Worm (Caenorhabditis elegans) whole organism, L2 larva: ENCODE data around the gene C33D9.10.
A peak's percentile ranks its signal among the peaks of the same experiment; 100 is the strongest.

Experiments
- C34F6.9 ChIP-seq: fragments of 150-350 bp; optimal IDR thresholded peaks from 2 replicates; lab custom pipeline; 2014; ENCODE audit warnings: missing biosample characterization, missing genetic modification characterization
- F13H6.1 ChIP-seq: sonication (generic microtip); optimal IDR thresholded peaks from 2 replicates; lab custom pipeline; 2016; ENCODE audit warnings: missing genetic modification characterization, missing compliant biosample characterization
- R02D3.7 ChIP-seq: fragments of 150-350 bp; optimal IDR thresholded peaks from 2 replicates; lab custom pipeline; 2014; ENCODE audit warnings: missing biosample characterization, missing genetic modification characterization
- Y55F3AM.14 ChIP-seq: fragments of 200-800 bp; sonication (Bioruptor generic); optimal IDR thresholded peaks from 2 replicates; lab custom pipeline; 2018; ENCODE audit warnings: mild to moderate bottlenecking, missing genetic modification characterization, missing compliant biosample characterization
- ZK546.5 ChIP-seq: sonication (generic microtip); optimal IDR thresholded peaks from 2 replicates; lab custom pipeline; 2017; ENCODE audit warnings: missing biosample characterization, missing genetic modification characterization
- alr-1 ChIP-seq: fragments of 150-350 bp; optimal IDR thresholded peaks from 2 replicates; lab custom pipeline; 2014; ENCODE audit warnings: missing biosample characterization, missing genetic modification characterization
- aly-2 ChIP-seq: fragments of 150-350 bp; optimal IDR thresholded peaks from 2 replicates; lab custom pipeline; 2014; ENCODE audit warnings: missing biosample characterization, missing genetic modification characterization
- ama-1 ChIP-seq: fragments of 150-350 bp; optimal IDR thresholded peaks from 2 replicates; lab custom pipeline; 2018; ENCODE audit warnings: inconsistent platforms
- blmp-1 ChIP-seq: sonication (generic microtip); optimal IDR thresholded peaks from 2 replicates; lab custom pipeline; 2017; ENCODE audit warnings: missing genetic modification characterization, mild to moderate bottlenecking, missing compliant biosample characterization, antibody characterized with exemption, moderate library complexity; ENCODE audit not compliant: insufficient read depth
- ceh-16 ChIP-seq: fragments of 150-350 bp; optimal IDR thresholded peaks from 2 replicates; lab custom pipeline; 2014; ENCODE audit warnings: missing biosample characterization, missing genetic modification characterization
- crh-2 ChIP-seq: sonication (generic microtip); optimal IDR thresholded peaks from 2 replicates; lab custom pipeline; 2017; ENCODE audit warnings: missing biosample characterization, missing genetic modification characterization
- dmd-4 ChIP-seq: sonication (generic microtip); optimal IDR thresholded peaks from 2 replicates; lab custom pipeline; 2017; ENCODE audit warnings: missing biosample characterization, missing genetic modification characterization
- egl-27 ChIP-seq: sonication (generic microtip); optimal IDR thresholded peaks from 3 replicates; lab custom pipeline; 2017; ENCODE audit warnings: missing biosample characterization, missing genetic modification reagents, missing genetic modification characterization
- elt-1 ChIP-seq: fragments of 150-350 bp; optimal IDR thresholded peaks from 2 replicates; lab custom pipeline; 2014; ENCODE audit warnings: missing biosample characterization, missing genetic modification characterization
- fos-1 ChIP-seq: fragments of 150-350 bp; optimal IDR thresholded peaks from 2 replicates; lab custom pipeline; 2014; ENCODE audit warnings: missing biosample characterization, missing genetic modification characterization
- gmeb-1 ChIP-seq: fragments of 150-350 bp; optimal IDR thresholded peaks from 2 replicates; lab custom pipeline; 2014; ENCODE audit warnings: missing biosample characterization, missing genetic modification characterization
- lin-11 ChIP-seq: fragments of 150-350 bp; sonication (generic microtip); optimal IDR thresholded peaks from 2 replicates; lab custom pipeline; 2014; ENCODE audit warnings: missing biosample characterization, missing genetic modification characterization, inconsistent platforms, mixed read lengths
- lin-13 ChIP-seq: fragments of 150-350 bp; optimal IDR thresholded peaks from 2 replicates; lab custom pipeline; 2014; ENCODE audit warnings: missing biosample characterization, missing genetic modification reagents, missing genetic modification characterization
- lsy-2 ChIP-seq, 2 experiments: fragments of 150-350 bp in 1 of 2; sonication (generic microtip) in 1 of 2; optimal IDR thresholded peaks; 2 replicates each; lab custom pipeline; 2014 to 2017; ENCODE audit warnings: missing biosample characterization in 2 of 2, missing genetic modification characterization in 2 of 2
- mab-5 ChIP-seq: fragments of 150-350 bp; optimal IDR thresholded peaks from 2 replicates; lab custom pipeline; 2014; ENCODE audit warnings: missing biosample characterization, missing genetic modification characterization
- mbf-1 ChIP-seq: sonication (generic microtip); optimal IDR thresholded peaks from 2 replicates; lab custom pipeline; 2017; ENCODE audit warnings: missing biosample characterization, missing genetic modification characterization
- mdl-1 ChIP-seq, 2 experiments: fragments of 150-350 bp in 1 of 2; sonication (generic microtip) in 1 of 2; optimal IDR thresholded peaks; 2 replicates each; lab custom pipeline; 2017; ENCODE audit warnings: missing biosample characterization in 2 of 2, missing genetic modification characterization in 2 of 2
- nhr-11 ChIP-seq: fragments of 150-350 bp; optimal IDR thresholded peaks from 2 replicates; lab custom pipeline; 2014; ENCODE audit warnings: missing biosample characterization, missing genetic modification characterization
- nhr-12 ChIP-seq: fragments of 150-350 bp; optimal IDR thresholded peaks from 2 replicates; lab custom pipeline; 2014; ENCODE audit warnings: missing biosample characterization, missing genetic modification characterization
- nhr-129 ChIP-seq: fragments of 150-350 bp; optimal IDR thresholded peaks from 2 replicates; lab custom pipeline; 2014; ENCODE audit warnings: missing biosample characterization, missing genetic modification characterization
- nhr-21 ChIP-seq: fragments of 150-350 bp; optimal IDR thresholded peaks from 2 replicates; lab custom pipeline; 2014; ENCODE audit warnings: missing biosample characterization, missing genetic modification characterization
- nhr-23 ChIP-seq: fragments of 150-350 bp; optimal IDR thresholded peaks from 2 replicates; lab custom pipeline; 2014; ENCODE audit warnings: missing biosample characterization, missing genetic modification reagents, missing genetic modification characterization
- nhr-237 ChIP-seq: fragments of 150-350 bp; optimal IDR thresholded peaks from 2 replicates; lab custom pipeline; 2014; ENCODE audit warnings: missing biosample characterization, missing genetic modification characterization
- nhr-6 ChIP-seq: fragments of 150-350 bp; optimal IDR thresholded peaks from 2 replicates; lab custom pipeline; 2014; ENCODE audit warnings: missing biosample characterization, missing genetic modification characterization
- nhr-77 ChIP-seq: fragments of 150-350 bp; optimal IDR thresholded peaks from 2 replicates; lab custom pipeline; 2014; ENCODE audit warnings: missing biosample characterization, missing genetic modification characterization
- peb-1 ChIP-seq: fragments of 150-350 bp; optimal IDR thresholded peaks from 2 replicates; lab custom pipeline; 2014; ENCODE audit warnings: missing biosample characterization, missing genetic modification characterization
- sem-4 ChIP-seq: fragments of 150-350 bp; optimal IDR thresholded peaks from 2 replicates; lab custom pipeline; 2014; ENCODE audit warnings: missing biosample characterization, missing genetic modification reagents, missing genetic modification characterization
- skn-1 ChIP-seq: sonication (generic microtip); optimal IDR thresholded peaks from 2 replicates; lab custom pipeline; 2017; ENCODE audit warnings: missing biosample characterization, missing genetic modification characterization
- sma-3 ChIP-seq: sonication (generic microtip); optimal IDR thresholded peaks from 2 replicates; lab custom pipeline; 2016; ENCODE audit warnings: missing genetic modification reagents, missing genetic modification characterization, missing compliant biosample characterization
- sma-9 ChIP-seq, 2 experiments: fragments of 150-350 bp in 1 of 2; sonication (generic microtip) in 1 of 2; optimal IDR thresholded peaks; 2 replicates each; lab custom pipeline; 2014 to 2016; ENCODE audit warnings: missing genetic modification characterization in 2 of 2, mild to moderate bottlenecking in 1 of 2, missing biosample characterization in 1 of 2, missing compliant biosample characterization in 1 of 2, missing genetic modification reagents in 1 of 2, moderate library complexity in 1 of 2
- snpc-4 ChIP-seq: fragments of 150-350 bp; optimal IDR thresholded peaks from 2 replicates; lab custom pipeline; 2014; ENCODE audit warnings: missing biosample characterization, missing genetic modification characterization
- unc-39 ChIP-seq: fragments of 150-350 bp; optimal IDR thresholded peaks from 2 replicates; lab custom pipeline; 2014; ENCODE audit warnings: missing biosample characterization, missing genetic modification characterization
- unc-55 ChIP-seq: fragments of 150-350 bp; sonication (generic microtip); optimal IDR thresholded peaks from 3 replicates; lab custom pipeline; 2014; ENCODE audit warnings: missing biosample characterization, missing genetic modification reagents, missing genetic modification characterization
- unc-62 ChIP-seq: fragments of 150-350 bp; optimal IDR thresholded peaks from 2 replicates; lab custom pipeline; 2014; ENCODE audit warnings: missing biosample characterization, missing genetic modification reagents, missing genetic modification characterization
- zag-1 ChIP-seq: fragments of 150-350 bp; optimal IDR thresholded peaks from 2 replicates; lab custom pipeline; 2014; ENCODE audit warnings: missing biosample characterization, missing genetic modification characterization
- ztf-1 ChIP-seq: fragments of 200-800 bp; sonication (Bioruptor generic); conservative IDR thresholded peaks from 2 replicates; pipeline ENCODE4 v1.3.6; 2022; ENCODE audit warnings: missing genetic modification characterization, missing compliant biosample characterization
- ztf-11 ChIP-seq: sonication (generic microtip); optimal IDR thresholded peaks from 2 replicates; lab custom pipeline; 2017; ENCODE audit warnings: missing biosample characterization, missing genetic modification characterization
- ztf-4 ChIP-seq: fragments of 150-350 bp; optimal IDR thresholded peaks from 2 replicates; lab custom pipeline; 2014; ENCODE audit warnings: missing biosample characterization, missing genetic modification characterization

C33D9.10 gene

DNA sequence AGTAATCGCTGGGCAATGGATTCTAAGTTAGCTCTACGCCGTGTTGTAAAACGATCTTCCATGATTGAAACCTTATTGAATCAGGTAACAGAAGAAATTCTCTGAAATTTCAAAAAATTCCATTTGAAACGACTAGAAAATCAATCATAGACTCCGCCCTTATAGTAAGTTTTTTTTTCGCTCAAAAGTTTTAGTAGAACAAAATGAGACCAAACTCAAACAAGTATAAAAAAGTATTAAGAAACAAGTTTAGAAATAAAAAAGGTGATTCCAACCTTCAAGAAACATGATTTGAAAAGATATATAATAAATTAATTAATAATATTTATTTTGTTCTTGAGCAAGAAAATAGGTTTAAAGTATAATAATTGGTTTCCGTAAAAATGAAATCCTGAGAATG, 9.9 kb downstream of the C33D9.10 start, which contains the start of gene C33D9.6:
TSS of gene C33D9.6 (minus strand) at position 101 of the 400 bp plus-strand sequence.
- no peak for TF ChIP-seq sma-3
- TF ChIP-seq blmp-1 (tag; lab: Kevin White, UChicago) = no peak
- no peak for TF ChIP-seq C34F6.9
- TF ChIP-seq ztf-1 (GFP tag; lab: Robert Waterston, UW) = no peak
- no peak for TF ChIP-seq nhr-23 (tag; lab: Kevin White, UChicago)
- no peak for TF ChIP-seq gmeb-1 (tag; lab: Kevin White, UChicago)
- TF ChIP-seq lin-13 (GFP tag; lab: Kevin White, UChicago) = no peak
- TF ChIP-seq unc-39 (tag; lab: Kevin White, UChicago) = no peak
- TF ChIP-seq ama-1 (lab: Kevin White, UChicago) = no peak

DNA sequence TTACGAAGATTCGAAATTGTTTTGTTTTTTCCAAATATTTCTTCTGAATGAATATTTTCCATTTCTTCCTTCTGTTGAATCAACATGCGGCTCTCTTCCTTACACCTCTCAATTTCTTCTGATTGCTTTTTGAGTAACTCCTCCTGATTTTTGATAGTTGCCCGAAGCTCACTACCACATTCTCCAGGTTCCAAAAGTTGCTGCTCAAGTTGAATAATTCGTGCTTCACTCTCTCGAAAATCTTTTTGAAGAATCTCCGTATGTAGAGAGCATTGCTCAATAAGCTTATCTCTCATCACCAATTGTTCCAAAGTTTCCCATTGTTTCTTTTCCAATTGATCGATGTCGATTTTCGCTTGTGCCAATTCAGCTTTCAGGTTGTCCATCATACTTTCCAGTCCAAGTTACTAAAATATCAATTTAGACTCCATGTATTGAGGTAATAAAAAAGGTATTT, 15.1 kb downstream of the C33D9.10 start, which contains the start of gene F20C5.6:
TSS of gene F20C5.6 (minus strand) at position 407 of the 457 bp plus-strand sequence.
- TF ChIP-seq sma-9 (GFP tag; optimal IDR thresholded peaks at IDR 0.05; lab: Kevin White, UChicago) = no peak
- TF ChIP-seq sma-9 (tag; optimal IDR thresholded peaks at IDR 0.05; lab: Kevin White, UChicago) = no peak
- TF ChIP-seq ceh-16 (tag; lab: Kevin White, UChicago) = no peak
- no peak for TF ChIP-seq lin-13 (GFP tag; lab: Kevin White, UChicago)
- TF ChIP-seq aly-2 (tag; lab: Kevin White, UChicago) = no peak

DNA sequence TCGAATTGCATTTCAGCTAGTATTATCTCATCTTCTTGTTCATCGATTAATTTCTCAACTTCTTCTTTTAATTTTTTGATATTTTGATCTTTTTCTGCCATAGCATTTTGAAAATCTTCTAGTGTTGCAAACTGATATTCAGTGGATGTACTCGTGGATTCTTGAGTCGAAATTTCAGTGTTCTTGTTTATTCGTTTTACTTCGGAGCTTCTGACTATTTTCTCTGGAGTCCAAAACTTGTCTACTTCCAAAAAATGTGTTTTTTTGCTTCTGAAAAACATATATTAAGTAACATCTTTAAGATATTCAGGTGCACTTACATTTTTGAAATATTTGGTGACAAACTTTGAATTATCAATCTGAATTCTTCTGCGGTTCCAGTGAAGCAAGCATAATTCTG, 18.4 kb downstream of the C33D9.10 start, which contains the start of gene F20C5.5:
TSS of gene F20C5.5 (minus strand) at position 101 of the 400 bp plus-strand sequence.
- TF ChIP-seq mab-5 (tag; lab: Kevin White, UChicago) (no peak), ztf-4 (tag; lab: Kevin White, UChicago) (no peak)
- TF ChIP-seq, all 48 proteins: peak for 0

DNA sequence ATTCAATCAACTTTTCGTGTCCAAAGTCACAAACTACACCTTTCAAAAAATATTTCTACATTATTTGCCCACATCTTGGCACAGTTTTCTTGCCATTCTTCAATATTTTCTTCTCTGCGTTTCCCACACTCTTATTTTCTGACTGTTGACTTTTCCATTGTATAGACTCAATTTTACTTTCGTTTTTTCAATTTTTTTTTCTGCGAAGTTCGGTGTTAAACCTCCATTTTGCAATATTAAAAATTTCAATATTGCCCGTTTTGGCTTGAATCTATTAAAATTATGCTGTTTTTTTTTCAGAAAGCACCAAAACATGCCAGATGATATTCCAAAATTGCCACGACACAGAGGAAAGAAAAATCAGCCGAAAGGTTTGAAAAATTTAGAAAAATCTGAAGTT, 23.4 kb downstream of the C33D9.10 start, which contains the start of gene cdc-50.B:
TSS of gene cdc-50.B (plus strand) at position 301 of the 400 bp plus-strand sequence.
- TF ChIP-seq egl-27 (tag; lab: Kevin White, UChicago) (no peak), mbf-1 (no peak), lin-13 (GFP tag; lab: Kevin White, UChicago) (no peak), Y55F3AM.14 (GFP tag; lab: Kevin White, UChicago) (no peak), lsy-2 (tag; optimal IDR thresholded peaks at IDR 0.05; lab: Kevin White, UChicago) (no peak), mdl-1 (tag; optimal IDR thresholded peaks at IDR 0.05; lab: Kevin White, UChicago) (no peak), unc-62 (GFP tag; lab: Kevin White, UChicago) (no peak), nhr-11 (tag; lab: Kevin White, UChicago) (no peak), skn-1 (tag; lab: Kevin White, UChicago) (no peak), sem-4 (tag; lab: Kevin White, UChicago) (no peak), nhr-129 (tag; lab: Kevin White, UChicago) (no peak), crh-2 (tag; lab: Kevin White, UChicago) (no peak)

DNA sequence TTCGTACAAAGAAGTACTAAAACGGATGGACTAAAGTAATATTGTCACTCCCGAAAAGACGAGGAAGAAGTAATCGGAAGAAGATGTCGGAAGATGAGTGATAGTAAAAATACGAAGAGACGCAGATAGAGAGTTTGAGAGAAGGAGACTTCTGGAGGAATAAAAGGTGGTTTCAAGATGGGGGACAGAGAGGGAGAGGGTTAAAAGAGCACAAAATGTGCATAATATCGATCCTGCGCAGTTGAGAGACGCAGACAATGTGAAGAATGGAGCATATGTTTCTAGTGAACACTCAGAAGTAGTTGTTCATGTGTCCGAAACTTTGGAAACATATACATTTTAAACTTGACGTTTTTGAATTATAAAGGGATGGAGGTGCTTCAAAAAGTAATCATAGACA, 25.5 kb downstream of the C33D9.10 start:
- TF ChIP-seq elt-1 (tag; lab: Kevin White, UChicago) (no peak), lin-13 (GFP tag; lab: Kevin White, UChicago) (peak; percentile 43), lin-11 (no peak), nhr-237 (tag; lab: Kevin White, UChicago) (no peak), fos-1 (no peak), zag-1 (tag; lab: Kevin White, UChicago) (peak; percentile 49), unc-39 (tag; lab: Kevin White, UChicago) (no peak), R02D3.7 (tag; lab: Kevin White, UChicago) (no peak), nhr-129 (tag; lab: Kevin White, UChicago) (peak; percentile 66), nhr-12 (tag; lab: Kevin White, UChicago) (no peak), sma-9 (GFP tag; optimal IDR thresholded peaks at IDR 0.05; lab: Kevin White, UChicago) (peak; percentile 62), sma-9 (tag; optimal IDR thresholded peaks at IDR 0.05; lab: Kevin White, UChicago) (no peak), F13H6.1 (peak; percentile 49), gmeb-1 (tag; lab: Kevin White, UChicago) (no peak), egl-27 (tag; lab: Kevin White, UChicago) (no peak), lsy-2 (tag; optimal IDR thresholded peaks at IDR 0.05; lab: Kevin White, UChicago) (peak; percentile 40 to 71), nhr-6 (tag; lab: Kevin White, UChicago) (peak; percentile 76), ZK546.5 (tag; lab: Kevin White, UChicago) (no peak), nhr-11 (tag; lab: Kevin White, UChicago) (no peak), C34F6.9 (peak; percentile 84), mab-5 (tag; lab: Kevin White, UChicago) (peak; percentile 0), peb-1 (tag; lab: Kevin White, UChicago) (no peak), nhr-77 (tag; lab: Kevin White, UChicago) (no peak), mbf-1 (no peak), aly-2 (tag; lab: Kevin White, UChicago) (no peak), ztf-4 (tag; lab: Kevin White, UChicago) (no peak), sem-4 (tag; lab: Kevin White, UChicago) (peak; percentile 50), ztf-11 (tag; lab: Kevin White, UChicago) (no peak), dmd-4 (no peak), alr-1 (no peak), unc-55 (GFP tag; lab: Kevin White, UChicago) (peak; percentile 93), nhr-21 (tag; lab: Kevin White, UChicago) (no peak), snpc-4 (no peak)
